Fruit fly (Drosophila melanogaster): ENCODE data around the gene Rpt5.

DNA sequence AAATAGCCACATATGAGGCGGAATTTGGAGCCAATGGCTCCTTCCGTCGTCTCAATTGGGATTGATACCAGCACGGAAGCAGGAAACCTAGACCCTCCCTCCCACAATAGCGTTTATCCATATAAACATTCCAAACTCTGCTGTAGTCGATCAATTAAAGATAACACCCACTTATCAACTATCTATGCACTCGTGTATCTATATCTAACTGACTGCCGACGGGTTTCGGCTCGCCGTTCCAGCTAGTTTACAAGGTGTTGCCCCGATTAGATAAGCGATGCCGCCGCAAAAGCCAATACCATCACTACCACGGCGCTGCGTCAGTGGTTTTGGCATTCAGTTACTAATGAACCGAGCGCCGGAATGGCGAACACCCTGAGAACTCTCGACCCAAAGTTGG is 41.5 kb upstream of the Rpt5 start, which contains the start of gene CG10300:
- TF ChIP-seq CTCF (optimal IDR thresholded peaks at IDR 0.05) = no peak
- TF ChIP-seq CG8478 (optimal IDR thresholded peaks at IDR 0.05) = no peak

Measured in S2 (cell line).